Worm (Caenorhabditis elegans): ENCODE data around the gene F56D6.19.

DNA sequence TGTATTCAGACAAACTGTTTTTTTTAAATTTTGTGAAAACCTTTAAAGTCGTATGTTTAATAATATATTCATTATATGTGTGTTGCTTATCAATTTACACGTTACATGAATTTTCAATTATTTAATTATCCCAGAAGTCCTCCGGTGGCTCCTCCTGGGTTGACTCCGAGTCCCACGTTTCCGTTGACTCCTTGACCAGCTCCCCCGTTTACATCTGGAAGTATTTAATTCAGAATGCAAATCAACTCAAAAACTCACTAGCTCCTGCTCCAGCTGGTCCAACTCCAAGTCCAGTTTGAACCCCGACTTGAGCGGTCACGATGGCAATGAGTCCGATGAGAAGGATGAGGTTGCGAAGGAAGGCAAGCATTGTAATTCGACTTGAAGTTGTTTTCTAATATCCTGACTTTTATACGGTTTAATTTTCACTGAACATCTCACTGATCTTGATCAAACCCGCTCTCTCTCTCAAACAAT lies 20.5 kb upstream of the F56D6.19 start, which contains the start of gene F56D6.8:
- TF ChIP-seq dpl-1 (GFP tag; optimal IDR thresholded peaks at IDR 0.05) (no peak), sdz-38 (tag; optimal IDR thresholded peaks at IDR 0.05) (no peak)

Measured in whole organism, young adult.